Worm (Caenorhabditis elegans) whole organism, dauer: ENCODE measurements around the gene unc-7.

Experiments used
- unc-62 ChIP-seq: sonication (generic microtip); optimal IDR thresholded peaks from 2 replicates; lab custom pipeline; 2017; ENCODE audit warnings: missing biosample characterization, missing genetic modification reagents, missing genetic modification characterization

The unc-7 gene

ce11 chrX:15147640-15148039 lies at the start of gene unc-7:
unc-7 (minus strand) TSS chrX:15147740.
- TF ChIP-seq unc-62 = no peak

ce11 chrX:15194283-15194682 lies 46.7 kb upstream of the unc-7 start, which contains the start of gene phat-6:
phat-6 (minus strand) TSS chrX:15194383.
- no peak for TF ChIP-seq unc-62

DNA sequence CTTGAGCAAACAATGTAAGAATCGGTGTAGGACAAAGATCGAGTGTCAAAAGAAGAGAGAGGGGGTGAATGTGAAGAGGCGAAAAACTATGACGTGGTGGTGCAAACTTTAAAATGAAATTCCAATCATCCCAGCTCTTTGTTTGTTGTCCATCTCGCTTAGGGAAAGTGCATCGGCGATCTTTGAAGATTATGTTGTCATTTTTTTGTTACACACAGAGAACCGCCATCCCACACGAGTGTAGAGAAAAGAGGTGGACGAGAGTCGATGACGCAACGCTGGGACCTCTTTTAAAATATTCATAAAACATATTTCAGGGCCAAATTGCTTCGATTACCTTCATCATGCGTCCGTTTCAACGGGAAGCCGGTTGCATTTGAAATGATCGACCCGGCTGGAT lies 43.8 kb upstream of the unc-7 start:
- TF ChIP-seq unc-62 = no peak

ce11 chrX:15189823-15190222 lies 42.3 kb upstream of the unc-7 start, which contains the start of gene T10B10.4:
T10B10.4 (plus strand) TSS chrX:15190123.
- TF ChIP-seq unc-62 = no peak

DNA sequence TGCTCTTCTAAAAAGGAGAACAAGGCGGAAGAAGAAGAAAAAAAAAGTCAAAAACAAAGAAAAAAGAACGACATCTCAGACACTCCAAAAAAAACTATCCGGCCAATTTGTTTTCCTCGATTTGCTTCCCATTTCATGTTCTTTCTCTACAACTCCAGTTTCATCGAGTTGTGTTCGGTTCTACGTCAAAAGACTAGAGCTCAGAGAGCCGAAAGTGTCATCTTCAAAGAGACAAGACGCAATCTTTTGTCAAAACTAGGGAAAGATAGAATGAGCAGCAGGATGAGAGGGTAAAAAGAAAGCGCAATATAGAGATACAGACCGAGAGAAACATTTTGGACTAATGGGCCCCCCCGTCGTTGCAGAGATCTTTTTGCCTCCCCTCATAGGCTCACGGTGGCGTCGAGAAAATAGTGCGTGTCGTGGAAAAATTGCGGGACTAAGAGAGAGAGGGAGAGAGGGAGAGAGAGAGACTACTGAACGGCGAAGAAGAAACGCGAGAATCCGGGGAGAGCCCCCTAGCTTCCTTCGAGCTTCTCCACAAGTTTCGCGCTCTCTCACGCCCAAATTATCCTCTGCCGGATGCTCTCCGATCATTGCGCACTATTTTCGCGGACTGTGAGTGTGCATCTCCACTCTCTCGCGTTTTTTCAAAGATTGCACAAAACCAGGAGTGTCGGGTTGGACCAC lies 41.6 kb upstream of the unc-7 start:
- no peak for TF ChIP-seq unc-62

DNA sequence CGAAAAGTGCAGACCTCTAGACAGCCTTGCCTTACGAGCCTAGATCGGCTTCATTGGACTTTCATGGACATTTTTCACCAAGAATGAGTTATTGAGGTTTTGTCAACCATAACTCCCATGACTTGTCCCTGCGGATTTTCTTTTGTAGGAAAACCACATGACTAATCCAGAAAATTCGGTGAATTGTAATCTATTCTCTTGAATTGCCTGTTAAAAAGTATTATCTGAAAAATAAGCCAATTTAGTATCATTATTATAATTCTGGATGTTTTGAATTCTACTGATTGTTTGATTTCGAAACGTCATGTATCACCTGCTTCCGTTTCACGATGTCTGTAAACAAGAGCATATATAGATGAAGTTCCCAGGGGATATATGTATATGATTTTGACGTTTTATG lies 41.0 kb upstream of the unc-7 start:
- TF ChIP-seq unc-62 = no peak

- TF ChIP-seq unc-62 = no peak
Observed at ce11 chrX:15181454-15181853, 33.9 kb upstream of the unc-7 start, which contains the start of gene pkhm-2. pkhm-2 (minus strand) TSS chrX:15181465.

DNA sequence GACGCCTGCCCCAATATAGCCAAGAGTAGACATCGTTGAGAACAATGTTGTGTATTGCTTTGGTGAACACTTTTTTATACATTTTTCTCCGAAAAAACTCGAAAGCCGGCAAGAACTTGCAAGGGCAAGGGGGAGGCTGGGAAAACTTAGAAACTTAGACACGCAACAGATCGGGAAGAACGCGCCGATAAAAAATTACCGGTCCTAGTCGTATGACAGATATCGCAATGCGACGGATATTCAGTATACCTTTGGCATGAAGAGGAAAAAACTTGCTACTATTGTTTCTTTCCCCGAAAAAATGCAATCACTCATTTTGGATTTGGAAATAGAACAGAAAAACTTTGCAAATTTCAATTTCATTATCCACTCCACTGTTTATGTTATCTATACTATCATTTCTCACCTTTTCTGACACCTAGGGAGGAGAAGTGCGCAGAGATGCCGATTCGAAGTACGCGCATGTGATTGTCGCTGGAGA lies 28.9 kb upstream of the unc-7 start, which contains the start of gene col-41:
Gene col-41, minus strand, starts transcription at position 51 of the 481 bp plus-strand sequence.
- no peak for TF ChIP-seq unc-62

DNA sequence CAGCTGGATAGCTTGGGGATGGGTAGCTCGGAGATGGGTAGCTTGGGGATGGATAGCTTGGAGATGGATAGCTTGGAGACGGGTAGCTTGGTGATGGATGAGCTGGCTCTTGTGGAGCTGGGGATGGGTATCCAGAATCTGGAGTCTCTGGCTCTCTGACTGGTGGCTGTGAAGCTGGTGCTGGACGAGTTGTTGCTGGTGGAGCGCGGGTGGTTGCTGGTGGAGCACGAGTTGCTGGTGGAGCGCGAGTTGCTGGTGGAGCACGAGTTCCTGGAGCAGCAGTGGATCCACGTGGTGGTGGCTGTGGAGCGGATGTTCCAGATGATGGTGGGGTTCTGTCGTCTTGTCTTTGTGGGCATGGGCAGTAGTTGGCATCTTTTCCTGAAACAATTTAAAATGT lies 27.7 kb upstream of the unc-7 start:
- TF ChIP-seq unc-62 = no peak

DNA sequence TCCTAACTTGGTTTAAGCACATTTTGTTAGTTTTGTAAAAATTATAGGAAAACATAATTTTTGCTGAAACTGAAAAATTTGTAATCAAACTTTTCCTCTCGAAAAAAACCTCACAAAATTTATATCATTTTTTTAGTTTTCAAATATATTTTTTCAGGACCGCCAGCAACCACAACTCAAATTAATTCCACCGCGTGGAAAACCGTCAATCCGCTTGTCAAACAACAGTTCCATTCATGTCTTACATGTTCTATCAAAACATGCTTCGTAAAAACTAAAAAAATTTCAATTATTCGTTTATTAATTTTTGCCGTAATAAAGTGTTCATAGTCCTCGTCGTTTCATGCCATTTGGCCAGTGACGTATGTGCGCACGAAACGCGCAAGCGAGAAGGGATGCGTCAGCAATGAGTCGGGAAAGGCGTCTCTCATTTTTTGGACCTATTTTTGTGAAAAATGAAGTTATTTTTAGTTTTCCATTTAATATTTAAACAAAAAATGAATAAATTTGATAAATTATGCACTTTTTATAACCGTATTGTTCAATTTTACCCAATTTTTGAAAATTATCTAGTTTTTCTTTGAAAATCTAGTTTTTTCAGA lies 25.9 kb upstream of the unc-7 start, which contains the start of gene ucr-2.2:
Gene ucr-2.2, plus strand, starts transcription at position 602 of the 602 bp plus-strand sequence.
- TF ChIP-seq unc-62 = no peak

ce11 chrX:15170958-15171357 lies 23.4 kb upstream of the unc-7 start:
- TF ChIP-seq unc-62 = no peak

DNA sequence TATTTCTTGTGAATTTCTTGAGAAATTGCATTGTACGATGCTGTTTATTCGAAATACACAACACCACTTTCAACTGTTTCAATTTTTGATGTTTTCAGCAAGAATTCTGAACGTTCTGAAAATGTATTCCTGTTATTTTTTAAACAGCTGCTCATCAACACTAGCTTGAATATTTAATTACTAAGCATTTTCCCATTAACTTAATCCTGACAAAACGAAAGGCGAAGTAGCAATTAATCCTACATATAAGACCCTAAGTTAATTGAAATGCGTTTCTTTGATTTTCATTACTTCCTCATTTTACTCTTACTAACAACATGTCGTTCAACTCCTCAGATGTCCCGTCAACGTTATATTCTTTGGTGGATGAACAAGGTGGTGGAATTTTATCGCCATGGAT lies 20.9 kb upstream of the unc-7 start, which contains the start of gene ocr-3:
Gene ocr-3, plus strand, starts transcription at position 301 of the 400 bp plus-strand sequence.
- no peak for TF ChIP-seq unc-62

DNA sequence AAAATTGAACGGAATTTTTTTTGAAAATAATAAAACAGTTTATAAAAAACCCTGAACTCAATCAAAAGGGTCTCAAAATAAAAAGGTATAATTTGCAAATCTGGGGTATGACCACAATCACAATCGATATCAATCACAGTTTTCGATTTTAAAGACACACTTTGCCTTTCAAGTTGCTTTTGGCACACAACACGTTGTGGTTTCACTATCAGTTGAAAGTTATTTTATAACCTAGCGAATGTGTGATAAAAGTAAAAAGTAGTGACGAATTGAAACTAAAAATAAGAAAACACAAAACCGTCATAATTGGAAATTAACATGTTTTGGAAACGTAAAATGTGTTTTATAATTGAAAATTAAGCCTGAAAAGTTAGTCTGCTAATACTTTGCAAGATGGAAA lies 20.2 kb upstream of the unc-7 start:
- no peak for TF ChIP-seq unc-62

DNA sequence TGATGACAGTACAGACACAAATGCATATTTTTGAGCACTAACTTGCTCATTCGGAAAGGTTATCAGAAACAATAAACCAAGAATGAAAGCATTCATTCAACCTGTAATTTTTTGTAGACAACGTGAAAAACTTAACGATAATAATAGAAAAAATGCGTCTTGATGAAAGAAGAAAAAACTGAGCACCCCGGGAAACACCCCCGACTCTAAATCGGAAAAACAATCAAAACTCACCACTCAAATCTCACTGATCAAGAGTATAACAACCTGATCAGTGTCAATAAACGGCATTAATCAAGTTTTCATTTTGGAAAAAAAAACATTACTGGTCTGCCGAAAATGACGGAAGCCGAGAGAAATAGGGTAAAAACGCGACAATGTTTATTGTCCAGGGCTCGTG lies 18.6 kb upstream of the unc-7 start, which contains the start of gene T10B10.8:
Gene T10B10.8, minus strand, starts transcription at position 101 of the 400 bp plus-strand sequence.
- no peak for TF ChIP-seq unc-62

DNA sequence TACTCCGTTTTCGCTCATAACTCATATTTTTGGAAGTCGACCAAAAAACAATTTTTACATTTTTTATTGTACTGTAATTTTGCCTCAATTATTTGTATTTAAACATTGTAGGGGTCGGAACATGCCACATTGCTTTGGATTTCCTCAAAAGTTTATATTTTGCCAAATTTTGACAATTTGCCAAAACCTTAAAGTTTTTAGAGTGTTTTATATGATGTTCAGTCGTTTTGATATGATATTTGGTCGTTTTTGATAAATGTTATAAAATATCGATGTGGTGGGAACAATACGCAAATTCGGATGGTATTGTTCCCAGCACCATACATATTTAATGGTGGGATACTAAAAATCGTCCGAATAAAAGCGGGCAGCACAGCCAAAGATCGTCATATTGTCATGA lies 16.6 kb upstream of the unc-7 start, which contains the start of gene T10B10.9:
Gene T10B10.9, plus strand, starts transcription at position 301 of the 400 bp plus-strand sequence.
- no peak for TF ChIP-seq unc-62

DNA sequence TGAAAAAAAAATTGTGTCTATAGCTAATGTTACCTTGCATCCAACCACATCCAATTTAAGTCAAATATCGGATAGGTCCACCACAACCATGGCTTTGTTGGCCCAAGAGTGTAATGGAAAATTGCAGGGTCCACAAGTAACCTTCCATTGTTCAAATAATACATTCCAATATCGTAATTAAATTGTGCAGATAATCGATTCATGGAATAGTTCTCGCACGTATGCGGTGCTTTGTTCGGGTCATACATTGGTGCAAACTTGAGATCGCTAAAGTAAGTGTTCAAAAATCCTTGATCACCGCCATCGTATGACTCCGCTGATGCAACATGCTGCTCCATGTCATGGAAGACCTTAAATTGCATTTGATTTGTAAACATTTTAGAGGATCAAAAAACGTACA lies 15.6 kb upstream of the unc-7 start:
- no peak for TF ChIP-seq unc-62

- TF ChIP-seq unc-62 = no peak
Observed at ce11 chrX:15160923-15161322, 13.4 kb upstream of the unc-7 start.

DNA sequence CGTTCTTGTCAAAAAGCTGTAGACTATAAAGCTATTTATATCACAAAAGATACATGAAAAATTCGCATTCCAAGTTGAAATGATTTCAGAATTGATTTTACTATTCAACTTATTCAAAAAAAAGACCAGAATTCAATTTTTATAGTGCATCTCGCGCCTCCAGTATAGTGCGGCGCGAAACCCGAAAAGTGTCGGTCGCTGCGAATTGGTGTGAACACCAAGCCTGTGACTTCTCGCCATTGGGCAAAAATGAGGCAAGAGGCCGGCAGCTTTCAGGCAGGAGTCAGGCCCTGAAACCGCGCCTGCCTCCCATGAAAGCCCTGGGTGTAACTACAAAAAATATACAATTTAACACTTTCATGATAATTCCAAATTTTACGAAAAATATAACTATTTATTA lies 11.8 kb upstream of the unc-7 start:
- TF ChIP-seq unc-62 = no peak
